Worm (Caenorhabditis elegans) whole organism, late embryonic: Measurements from ENCODE around the gene grl-12.

Source experiments
- C08G9.2 ChIP-seq: sonication (generic microtip); optimal IDR thresholded peaks from 2 replicates; lab custom pipeline; 2016; ENCODE audit warnings: mild to moderate bottlenecking, missing genetic modification characterization, moderate library complexity, missing compliant biosample characterization
- F13H6.1 ChIP-seq: sonication (generic microtip); optimal IDR thresholded peaks from 2 replicates; lab custom pipeline; 2016; ENCODE audit warnings: missing genetic modification characterization, missing compliant biosample characterization
- Y22D7AL.16 ChIP-seq: sonication (generic microtip); optimal IDR thresholded peaks from 2 replicates; lab custom pipeline; 2016; ENCODE audit warnings: missing genetic modification characterization, missing compliant biosample characterization
- ama-1 ChIP-seq: fragments of 150-350 bp; optimal IDR thresholded peaks from 2 replicates; lab custom pipeline; 2014
- ceh-19 ChIP-seq: fragments of 200-800 bp; sonication (Bioruptor generic); optimal IDR thresholded peaks from 2 replicates; lab custom pipeline; 2018; ENCODE audit warnings: mild to moderate bottlenecking, missing genetic modification characterization, missing compliant biosample characterization
- ceh-22 ChIP-seq: sonication (generic microtip); optimal IDR thresholded peaks from 2 replicates; lab custom pipeline; 2017; ENCODE audit warnings: missing biosample characterization, missing genetic modification characterization
- ceh-24 ChIP-seq: sonication (generic microtip); optimal IDR thresholded peaks from 2 replicates; lab custom pipeline; 2016; ENCODE audit warnings: mild to moderate bottlenecking, missing genetic modification characterization, missing compliant biosample characterization
- ceh-30 ChIP-seq: fragments of 150-350 bp; optimal IDR thresholded peaks from 2 replicates; lab custom pipeline; 2014; ENCODE audit warnings: missing biosample characterization, missing genetic modification characterization
- ceh-34 ChIP-seq: sonication (generic microtip); optimal IDR thresholded peaks from 2 replicates; lab custom pipeline; 2016; ENCODE audit warnings: mild to moderate bottlenecking, missing genetic modification characterization, missing compliant biosample characterization
- ceh-45 ChIP-seq: fragments of 200-800 bp; sonication (Bioruptor generic); IDR thresholded peaks from 2 replicates; pipeline ENCODE4 v1.3.6; 2022; ENCODE audit warnings: missing genetic modification reagents, missing genetic modification characterization, missing compliant biosample characterization
- ceh-6 ChIP-seq: fragments of 200-800 bp; sonication (Bioruptor generic); optimal IDR thresholded peaks from 2 replicates; lab custom pipeline; 2018; ENCODE audit warnings: mild to moderate bottlenecking, missing genetic modification characterization, missing compliant biosample characterization
- che-1 ChIP-seq: sonication (generic microtip); optimal IDR thresholded peaks from 2 replicates; lab custom pipeline; 2016; ENCODE audit warnings: mild to moderate bottlenecking, missing genetic modification characterization, missing compliant biosample characterization
- dmd-4 ChIP-seq: sonication (generic microtip); optimal IDR thresholded peaks from 2 replicates; lab custom pipeline; 2016; ENCODE audit warnings: borderline replicate concordance, missing genetic modification characterization, missing compliant biosample characterization
- dve-1 ChIP-seq: sonication (generic microtip); optimal IDR thresholded peaks from 2 replicates; lab custom pipeline; 2017; ENCODE audit warnings: antibody characterized with exemption, mild to moderate bottlenecking, missing genetic modification characterization, missing compliant biosample characterization
- elt-4 ChIP-seq: sonication (generic microtip); optimal IDR thresholded peaks from 2 replicates; lab custom pipeline; 2016; ENCODE audit warnings: missing genetic modification characterization, missing compliant biosample characterization
- fax-1 ChIP-seq: sonication (generic microtip); optimal IDR thresholded peaks from 2 replicates; lab custom pipeline; 2016; ENCODE audit warnings: missing genotype, missing genetic modification characterization, missing compliant biosample characterization
- fkh-10 ChIP-seq: fragments of 150-350 bp; optimal IDR thresholded peaks from 2 replicates; lab custom pipeline; 2014; ENCODE audit warnings: missing biosample characterization, missing genetic modification reagents, missing genetic modification characterization
- fkh-6 ChIP-seq: sonication (generic microtip); optimal IDR thresholded peaks from 2 replicates; lab custom pipeline; 2016; ENCODE audit warnings: missing genetic modification characterization, missing compliant biosample characterization
- gmeb-2 ChIP-seq: sonication (generic microtip); optimal IDR thresholded peaks from 2 replicates; lab custom pipeline; 2016; ENCODE audit warnings: missing genetic modification characterization, inconsistent platforms, missing compliant biosample characterization
- hlh-13 ChIP-seq: fragments of 200-800 bp; sonication (Bioruptor generic); optimal IDR thresholded peaks from 2 replicates; lab custom pipeline; 2018; ENCODE audit warnings: mild to moderate bottlenecking, missing genetic modification characterization, missing compliant biosample characterization
- hlh-15 ChIP-seq: sonication (generic microtip); optimal IDR thresholded peaks from 2 replicates; lab custom pipeline; 2016; ENCODE audit warnings: missing genetic modification characterization, missing compliant biosample characterization
- hlh-30 ChIP-seq: sonication (generic microtip); optimal IDR thresholded peaks from 2 replicates; lab custom pipeline; 2017; ENCODE audit warnings: antibody characterized with exemption, missing genetic modification characterization, missing compliant biosample characterization; ENCODE audit not compliant: insufficient read depth
- lin-11 ChIP-seq: fragments of 200-800 bp; sonication (Bioruptor generic); optimal IDR thresholded peaks from 2 replicates; lab custom pipeline; 2018; ENCODE audit warnings: mild to moderate bottlenecking, missing genetic modification characterization, missing compliant biosample characterization
- madf-2 ChIP-seq: sonication (generic microtip); optimal IDR thresholded peaks from 2 replicates; lab custom pipeline; 2017; ENCODE audit warnings: missing genetic modification characterization, missing compliant biosample characterization
- nfya-1 ChIP-seq: sonication (generic microtip); optimal IDR thresholded peaks from 2 replicates; lab custom pipeline; 2017; ENCODE audit warnings: missing genetic modification characterization, mild to moderate bottlenecking, missing compliant biosample characterization, antibody characterized with exemption, moderate library complexity
- nhr-11 ChIP-seq: fragments of 150-350 bp; optimal IDR thresholded peaks from 2 replicates; lab custom pipeline; 2014; ENCODE audit warnings: missing biosample characterization, missing genetic modification characterization
- nhr-232 ChIP-seq: sonication (generic microtip); optimal IDR thresholded peaks from 2 replicates; lab custom pipeline; 2016; ENCODE audit warnings: missing genetic modification characterization, missing compliant biosample characterization
- npax-4 ChIP-seq: sonication (generic microtip); optimal IDR thresholded peaks from 2 replicates; lab custom pipeline; 2016; ENCODE audit warnings: missing genetic modification characterization, missing compliant biosample characterization
- odd-2 ChIP-seq: sonication (generic microtip); optimal IDR thresholded peaks from 2 replicates; lab custom pipeline; 2017; ENCODE audit warnings: antibody characterized with exemption, mild to moderate bottlenecking, missing genetic modification characterization, missing compliant biosample characterization
- pat-9 ChIP-seq: fragments of 200-800 bp; sonication (Bioruptor generic); optimal IDR thresholded peaks from 2 replicates; lab custom pipeline; 2018; ENCODE audit warnings: mild to moderate bottlenecking, missing genetic modification characterization, moderate library complexity, missing compliant biosample characterization
- pha-2 ChIP-seq: sonication (generic microtip); optimal IDR thresholded peaks from 2 replicates; lab custom pipeline; 2017; ENCODE audit warnings: mild to moderate bottlenecking, missing genetic modification characterization, missing compliant biosample characterization
- pha-4 ChIP-seq: fragments of 150-350 bp; optimal IDR thresholded peaks from 2 replicates; lab custom pipeline; 2018; ENCODE audit warnings: missing biosample characterization, missing genetic modification reagents, missing genetic modification characterization
- pqm-1 ChIP-seq: sonication (generic microtip); optimal IDR thresholded peaks from 2 replicates; lab custom pipeline; 2016; ENCODE audit warnings: missing genetic modification characterization, missing compliant biosample characterization
- ref-2 ChIP-seq: sonication (generic microtip); optimal IDR thresholded peaks from 2 replicates; lab custom pipeline; 2016; ENCODE audit warnings: missing genetic modification characterization, missing compliant biosample characterization
- rnt-1 ChIP-seq: sonication (generic microtip); optimal IDR thresholded peaks from 2 replicates; lab custom pipeline; 2016; ENCODE audit warnings: missing genetic modification characterization, missing compliant biosample characterization
- sdc-2 ChIP-seq: sonication (generic microtip); optimal IDR thresholded peaks from 2 replicates; lab custom pipeline; 2016; ENCODE audit warnings: missing genotype, missing genetic modification characterization, missing compliant biosample characterization
- sox-2 ChIP-seq: fragments of 200-800 bp; sonication (Bioruptor generic); IDR thresholded peaks from 2 replicates; pipeline ENCODE4 v1.3.6; 2022; ENCODE audit warnings: missing genetic modification reagents, missing genetic modification characterization, missing compliant biosample characterization
- syd-9 ChIP-seq: sonication (generic microtip); optimal IDR thresholded peaks from 2 replicates; lab custom pipeline; 2016; ENCODE audit warnings: mild to moderate bottlenecking, missing genetic modification characterization, moderate library complexity, missing compliant biosample characterization
- tbx-2 ChIP-seq: sonication (generic microtip); optimal IDR thresholded peaks from 2 replicates; lab custom pipeline; 2016; ENCODE audit warnings: missing genetic modification characterization, missing compliant biosample characterization
- tbx-7 ChIP-seq: sonication (generic microtip); optimal IDR thresholded peaks from 2 replicates; lab custom pipeline; 2016; ENCODE audit warnings: missing genotype, missing genetic modification characterization, missing compliant biosample characterization
- unc-42 ChIP-seq: sonication (generic microtip); optimal IDR thresholded peaks from 2 replicates; lab custom pipeline; 2016; ENCODE audit warnings: missing genotype, missing genetic modification characterization, missing compliant biosample characterization
- unc-55 ChIP-seq: sonication (generic microtip); optimal IDR thresholded peaks from 2 replicates; lab custom pipeline; 2017; ENCODE audit warnings: missing biosample characterization, missing genetic modification reagents, missing genetic modification characterization
- unc-86 ChIP-seq: sonication (generic microtip); optimal IDR thresholded peaks from 2 replicates; lab custom pipeline; 2016; ENCODE audit warnings: missing genetic modification characterization, missing compliant biosample characterization
- zip-5 ChIP-seq: sonication (generic microtip); optimal IDR thresholded peaks from 2 replicates; lab custom pipeline; 2016; ENCODE audit warnings: missing genetic modification characterization, missing compliant biosample characterization

grl-12 gene

DNA sequence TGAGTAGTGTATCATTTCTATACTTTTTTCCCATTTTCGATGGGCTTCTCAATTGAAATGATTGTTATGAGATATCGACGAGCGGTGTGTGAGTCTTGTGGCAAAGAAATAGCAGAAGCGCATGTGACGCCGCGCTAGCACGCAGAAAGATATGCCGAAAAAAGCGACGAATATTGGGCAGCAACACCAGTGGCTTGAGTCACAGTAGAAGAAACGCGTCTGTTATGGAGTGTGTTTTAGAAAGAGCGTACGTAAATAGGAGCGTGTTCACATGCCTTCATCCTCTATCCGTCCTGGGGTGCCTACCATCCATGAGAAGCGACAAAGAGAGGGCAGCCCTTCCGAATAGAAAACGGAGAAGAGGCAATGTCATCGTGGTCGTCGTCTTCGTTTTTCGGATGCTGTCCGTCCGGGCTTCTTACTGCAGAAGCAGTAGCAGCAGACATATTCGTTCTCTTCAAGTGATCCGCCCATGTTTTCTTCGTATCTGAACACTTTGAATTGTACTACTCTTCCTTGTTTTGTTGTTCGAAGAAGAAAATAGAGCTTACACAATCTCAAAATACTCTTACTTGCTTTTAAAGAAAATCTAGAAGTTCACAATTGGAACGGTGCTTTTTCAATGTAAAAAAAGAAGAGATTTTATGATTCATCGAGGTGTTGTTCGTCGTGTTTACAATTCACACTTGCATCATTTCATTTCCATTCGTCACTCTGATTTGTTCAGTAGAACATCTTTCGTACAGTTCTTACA is 26.9 kb downstream of the grl-12 start:
- TF ChIP-seq ref-2 (tag; lab: Kevin White, UChicago) (peak; percentile 4), unc-55 (no peak)
- TF ChIP-seq, all 69 proteins: peak for 1

DNA sequence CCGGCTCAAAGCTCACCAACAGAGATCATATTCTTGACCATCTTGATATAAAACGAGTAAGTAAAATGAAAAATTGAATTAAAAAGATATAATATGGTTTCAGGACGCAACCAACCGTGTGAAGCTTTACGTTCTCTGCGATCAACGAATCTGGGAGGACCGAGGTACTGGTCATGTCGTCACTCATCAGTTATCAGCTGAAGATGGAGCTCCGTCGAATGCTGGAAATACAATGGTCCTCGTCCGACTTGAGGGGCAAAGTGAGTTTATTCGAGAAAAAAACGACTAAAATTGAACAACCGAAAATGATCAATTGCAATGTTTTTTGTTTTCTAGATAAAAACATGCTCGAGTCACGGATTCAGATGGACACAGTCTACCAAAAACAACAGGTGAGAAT is 28.3 kb downstream of the grl-12 start:
- TF ChIP-seq dmd-4 (tag; lab: Kevin White, UChicago) (no peak), syd-9 (no peak), unc-42 (tag; lab: Kevin White, UChicago) (no peak), ceh-6 (no peak), hlh-30 (tag; lab: Kevin White, UChicago) (no peak), unc-86 (tag; lab: Kevin White, UChicago) (no peak)

DNA sequence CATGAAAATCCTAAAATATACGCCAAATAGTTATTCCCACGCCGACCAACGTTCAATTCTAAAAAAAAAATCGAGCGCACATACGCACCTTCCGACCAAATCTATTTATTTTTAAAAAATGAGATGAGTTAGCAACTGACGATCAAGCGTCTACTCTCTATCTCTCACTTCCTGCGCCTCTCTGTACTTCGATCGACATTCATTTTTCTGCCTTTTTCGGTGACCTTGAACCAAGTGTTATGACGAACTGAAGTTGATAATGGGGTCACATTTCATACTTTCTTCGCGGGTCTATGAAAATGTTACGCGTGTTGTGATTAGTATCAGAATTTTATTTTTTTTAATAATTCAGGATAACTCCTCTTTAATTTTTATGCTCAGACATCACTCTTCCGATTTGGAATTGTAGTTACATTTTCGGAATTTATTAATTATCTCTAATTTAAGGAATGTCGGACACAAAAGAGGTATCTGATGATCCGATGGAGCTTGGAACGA is 29.4 kb downstream of the grl-12 start, which contains the start of gene smk-1:
Gene smk-1, plus strand, starts transcription at position 448 of the 498 bp plus-strand sequence.
- no peak for TF ChIP-seq sdc-2 (tag; lab: Kevin White, UChicago)
- no peak for TF ChIP-seq dve-1 (tag; lab: Kevin White, UChicago)
- TF ChIP-seq pha-2 (tag; lab: Kevin White, UChicago) = no peak
- TF ChIP-seq tbx-7 (tag; lab: Kevin White, UChicago) = no peak
- TF ChIP-seq nfya-1 (tag; lab: Kevin White, UChicago) = no peak
- TF ChIP-seq ceh-34 = no peak
- no peak for TF ChIP-seq odd-2 (tag; lab: Kevin White, UChicago)
- TF ChIP-seq pat-9 (tag; lab: Kevin White, UChicago) = no peak
- no peak for TF ChIP-seq ama-1
- no peak for TF ChIP-seq ref-2 (tag; lab: Kevin White, UChicago)
- TF ChIP-seq fax-1 (tag; lab: Kevin White, UChicago) = no peak

DNA sequence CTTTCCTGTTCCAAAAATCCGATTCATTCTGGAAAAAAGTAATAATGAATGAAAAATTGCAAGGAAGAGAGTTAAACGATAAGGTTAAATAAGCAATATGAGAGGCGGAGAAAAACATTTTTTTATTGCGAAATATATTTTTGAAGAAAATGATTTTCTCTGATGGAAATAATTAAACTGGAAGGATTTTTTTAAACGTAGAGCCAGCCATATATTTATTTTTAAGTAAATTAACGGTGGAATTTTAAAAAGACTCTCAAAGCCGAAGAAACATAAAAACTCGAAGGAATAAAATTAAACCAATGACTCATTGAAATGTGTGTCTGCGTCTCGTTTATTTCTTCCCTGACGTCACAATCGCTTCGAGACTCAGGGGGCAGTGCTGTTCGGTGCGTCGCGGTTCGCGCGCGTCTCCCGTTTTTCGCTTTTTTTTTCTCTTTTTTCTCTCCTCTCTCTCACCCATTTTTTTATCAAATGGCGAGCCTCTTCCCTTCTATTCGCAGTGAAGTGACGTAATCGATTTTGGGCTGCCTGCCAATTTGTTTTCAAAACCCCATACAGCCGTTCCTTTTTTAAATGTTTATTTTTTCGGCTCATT is 30.6 kb downstream of the grl-12 start, which contains the start of gene vps-60:
Gene vps-60, minus strand, starts transcription at position 30 of the 598 bp plus-strand sequence.
- TF ChIP-seq ceh-30 (tag; lab: Kevin White, UChicago) (no peak), ceh-19 (GFP tag; lab: Kevin White, UChicago) (no peak), ceh-24 (tag; lab: Kevin White, UChicago) (no peak), ref-2 (tag; lab: Kevin White, UChicago) (peak; percentile 72), ceh-6 (no peak), dve-1 (tag; lab: Kevin White, UChicago) (peak; percentile 48), fax-1 (tag; lab: Kevin White, UChicago) (no peak), che-1 (peak; percentile 3), F13H6.1 (tag; lab: Kevin White, UChicago) (no peak), lin-11 (no peak), pha-2 (tag; lab: Kevin White, UChicago) (no peak), Y22D7AL.16 (tag; lab: Kevin White, UChicago) (no peak), nhr-11 (tag; lab: Kevin White, UChicago) (no peak), dmd-4 (tag; lab: Kevin White, UChicago) (no peak), nhr-232 (no peak), nfya-1 (tag; lab: Kevin White, UChicago) (peak; percentile 90), ceh-22 (no peak), elt-4 (tag; lab: Kevin White, UChicago) (no peak), fkh-10 (no peak), tbx-2 (tag; lab: Kevin White, UChicago) (peak; percentile 76), pqm-1 (tag; lab: Kevin White, UChicago) (peak; percentile 51), ama-1 (no peak), C08G9.2 (tag; lab: Kevin White, UChicago) (no peak), madf-2 (no peak), hlh-13 (no peak), zip-5 (tag; lab: Kevin White, UChicago) (no peak), fkh-6 (no peak), sdc-2 (tag; lab: Kevin White, UChicago) (peak; percentile 32), rnt-1 (peak; percentile 58), sox-2 (GFP tag; lab: Robert Waterston, UW) (no peak), npax-4 (tag; lab: Kevin White, UChicago) (no peak), gmeb-2 (no peak), hlh-15 (tag; lab: Kevin White, UChicago) (no peak), ceh-45 (GFP tag; lab: Robert Waterston, UW) (no peak), pha-4 (tag; lab: Kevin White, UChicago) (no peak)
